Fruit fly (Drosophila melanogaster) whole organism, prepupa: Measurements from ENCODE around the gene CG16813.

Experiments used
- Blimp-1 ChIP-seq: fragments of 200-800 bp; sonication (Bioruptor generic); optimal IDR thresholded peaks from 3 replicates; lab custom pipeline; 2017; ENCODE audit warnings: missing biosample characterization, missing genetic modification characterization, mild to moderate bottlenecking, moderate library complexity, missing genetic modification reagents
- CG10631 ChIP-seq: fragments of 200-800 bp; sonication (Bioruptor generic); optimal IDR thresholded peaks from 2 replicates; lab custom pipeline; 2016; ENCODE audit warnings: missing biosample characterization, missing genetic modification characterization
- CG10669 ChIP-seq: fragments of 200-800 bp; sonication (Bioruptor generic); optimal IDR thresholded peaks from 3 replicates; lab custom pipeline; 2018; ENCODE audit warnings: missing biosample characterization, mild to moderate bottlenecking, missing genetic modification characterization, moderate library complexity
- CG11294 ChIP-seq: fragments of 200-800 bp; sonication (Bioruptor generic); IDR thresholded peaks from 2 replicates; pipeline ENCODE4 v1.3.6; 2022; ENCODE audit warnings: missing biosample characterization, missing genetic modification characterization
- CG11762 ChIP-seq: fragments of 200-800 bp; sonication (Bioruptor generic); optimal IDR thresholded peaks from 3 replicates; lab custom pipeline; 2016; ENCODE audit warnings: missing biosample characterization, missing genetic modification characterization; ENCODE audit not compliant: insufficient read depth
- CG11902 ChIP-seq: fragments of 200-800 bp; sonication (Bioruptor generic); optimal IDR thresholded peaks from 3 replicates; lab custom pipeline; 2016; ENCODE audit warnings: missing biosample characterization, missing genetic modification characterization
- CG15336 ChIP-seq: fragments of 200-800 bp; sonication (Bioruptor generic); IDR thresholded peaks from 2 replicates; pipeline ENCODE4 v1.3.6; 2022; ENCODE audit warnings: missing biosample characterization, missing genetic modification characterization
- CG1621 ChIP-seq: fragments of 200-800 bp; sonication (Bioruptor generic); optimal IDR thresholded peaks from 3 replicates; lab custom pipeline; 2018; ENCODE audit warnings: missing biosample characterization, mild to moderate bottlenecking, missing genetic modification characterization
- CG31627 ChIP-seq: fragments of 200-800 bp; sonication (Bioruptor generic); optimal IDR thresholded peaks from 3 replicates; lab custom pipeline; 2016; ENCODE audit warnings: missing biosample characterization, missing genetic modification characterization
- CG3919 ChIP-seq: fragments of 200-800 bp; sonication (Bioruptor generic); optimal IDR thresholded peaks from 3 replicates; lab custom pipeline; 2016; ENCODE audit warnings: missing biosample characterization, missing genetic modification characterization
- CG6163 ChIP-seq: fragments of 200-800 bp; sonication (Bioruptor generic); IDR thresholded peaks from 3 replicates; pipeline ENCODE4 v1.3.6; 2022; ENCODE audit warnings: missing biosample characterization, missing genetic modification characterization
- CG6792 ChIP-seq: fragments of 200-800 bp; sonication (Bioruptor generic); optimal IDR thresholded peaks from 3 replicates; lab custom pipeline; 2016; ENCODE audit warnings: missing biosample characterization, missing genetic modification characterization
- CG6808 ChIP-seq: fragments of 200-800 bp; sonication (Bioruptor generic); optimal IDR thresholded peaks from 3 replicates; lab custom pipeline; 2017; ENCODE audit warnings: missing biosample characterization, missing genetic modification characterization, mild to moderate bottlenecking, moderate library complexity, missing genetic modification reagents
- CG9139 ChIP-seq: fragments of 200-800 bp; sonication (Bioruptor generic); optimal IDR thresholded peaks from 3 replicates; lab custom pipeline; 2017; ENCODE audit warnings: missing biosample characterization, mild to moderate bottlenecking, missing genetic modification characterization
- Ets21C ChIP-seq: fragments of 200-800 bp; sonication (Bioruptor generic); optimal IDR thresholded peaks from 3 replicates; lab custom pipeline; 2016; ENCODE audit warnings: missing biosample characterization, missing genetic modification characterization
- Ets96B ChIP-seq: fragments of 200-800 bp; optimal IDR thresholded peaks from 2 replicates; lab custom pipeline; 2019; ENCODE audit warnings: missing biosample characterization, mild to moderate bottlenecking, missing genetic modification characterization, moderate library complexity
- Hr38 ChIP-seq: sonication (Bioruptor generic); optimal IDR thresholded peaks from 2 replicates; lab custom pipeline; 2016; ENCODE audit warnings: missing biosample characterization, missing genetic modification characterization
- Hr39 ChIP-seq: fragments of 200-800 bp; sonication (Bioruptor generic); optimal IDR thresholded peaks from 2 replicates; lab custom pipeline; 2016; ENCODE audit warnings: missing biosample characterization, missing genetic modification characterization
- Hr4 ChIP-seq: fragments of 200-800 bp; sonication (Bioruptor generic); optimal IDR thresholded peaks from 3 replicates; lab custom pipeline; 2016; ENCODE audit warnings: missing biosample characterization, missing genetic modification characterization
- Met ChIP-seq: fragments of 200-800 bp; sonication (Bioruptor generic); optimal IDR thresholded peaks from 3 replicates; lab custom pipeline; 2016; ENCODE audit warnings: missing biosample characterization, missing genetic modification characterization
- Smox ChIP-seq: fragments of 200-800 bp; sonication (Bioruptor generic); optimal IDR thresholded peaks from 3 replicates; lab custom pipeline; 2016; ENCODE audit warnings: missing biosample characterization, missing genetic modification characterization
- Sox102F ChIP-seq: fragments of 200-800 bp; sonication (Bioruptor generic); optimal IDR thresholded peaks from 2 replicates; lab custom pipeline; 2016; ENCODE audit warnings: missing biosample characterization, mild to moderate bottlenecking, missing genetic modification characterization
- dsx ChIP-seq: fragments of 200-800 bp; optimal IDR thresholded peaks from 3 replicates; lab custom pipeline; 2019; ENCODE audit warnings: missing biosample characterization, mild to moderate bottlenecking, missing genetic modification characterization, moderate library complexity; ENCODE audit not compliant: poor library complexity, severe bottlenecking
- fd59A ChIP-seq: fragments of 200-800 bp; sonication (Bioruptor generic); optimal IDR thresholded peaks from 2 replicates; lab custom pipeline; 2017; ENCODE audit warnings: missing biosample characterization, mild to moderate bottlenecking, missing genetic modification characterization, missing genetic modification reagents
- fd85E ChIP-seq: fragments of 200-800 bp; sonication (Bioruptor generic); optimal IDR thresholded peaks from 3 replicates; lab custom pipeline; 2016; ENCODE audit warnings: missing biosample characterization, missing genetic modification characterization
- fkh ChIP-seq: fragments of 200-800 bp; sonication (Bioruptor generic); optimal IDR thresholded peaks from 3 replicates; lab custom pipeline; 2017; ENCODE audit warnings: missing biosample characterization, mild to moderate bottlenecking, missing genetic modification characterization, moderate library complexity
- spab ChIP-seq: fragments of 200-800 bp; sonication (Bioruptor generic); optimal IDR thresholded peaks from 2 replicates; lab custom pipeline; 2017; ENCODE audit warnings: missing biosample characterization, mild to moderate bottlenecking, missing genetic modification characterization, missing genetic modification reagents
- svp ChIP-seq: fragments of 200-800 bp; sonication (Bioruptor generic); peaks from one replicate; lab custom pipeline; 2016; ENCODE audit warnings: missing biosample characterization, missing genetic modification characterization
- vri ChIP-seq: fragments of 200-800 bp; sonication (Bioruptor generic); optimal IDR thresholded peaks from 3 replicates; lab custom pipeline; 2016; ENCODE audit warnings: missing biosample characterization, mild to moderate bottlenecking, missing genetic modification characterization

Gene CG16813

dm6 chr2L:13231739-13232138, 4.4 kb downstream of the CG16813 start, which contains the start of gene Prosalpha6T:
TSS of gene Prosalpha6T (plus strand) at chr2L:13232039.
- no peak for TF ChIP-seq Met (GFP tag; lab: Kevin White, UChicago)
- no peak for TF ChIP-seq CG10631 (GFP tag; lab: Kevin White, UChicago)
- TF ChIP-seq, all 60 proteins: peak for 0

dm6 chr2L:13234610-13235489, 7.5 kb downstream of the CG16813 start, which contains the start of gene Mabi:
TSS of gene Mabi (minus strand) at chr2L:13234660.
- TF ChIP-seq CG1621: no peak

dm6 chr2L:13236194-13236593, 8.9 kb downstream of the CG16813 start, which contains the start of gene Jhbp14:
TSS of gene Jhbp14 (plus strand) at chr2L:13236494.
- no peak for TF ChIP-seq Blimp-1
- no peak for TF ChIP-seq Hr39
- TF ChIP-seq CG9139 (GFP tag; lab: Kevin White, UChicago): no peak
- no peak for TF ChIP-seq vri (GFP tag; lab: Kevin White, UChicago)
- no peak for TF ChIP-seq dsx (GFP tag; lab: Kevin White, UChicago)
- TF ChIP-seq Hr38: no peak
- no peak for TF ChIP-seq CG10669 (GFP tag; lab: Kevin White, UChicago)
- TF ChIP-seq, all 60 proteins: peak for 0

dm6 chr2L:13239689-13240088, 12.4 kb downstream of the CG16813 start, which contains the start of gene Jhbp13:
TSS of gene Jhbp13 (plus strand) at chr2L:13239989.
- TF ChIP-seq CG11762 (GFP tag; lab: Kevin White, UChicago) (no peak), fd85E (GFP tag; lab: Kevin White, UChicago) (no peak), CG3919 (GFP tag; lab: Kevin White, UChicago) (no peak), CG6163 (GFP tag; lab: Robert Waterston, UW) (no peak), CG6792 (no peak), CG15336 (no peak), Sox102F (GFP tag; lab: Kevin White, UChicago) (no peak), CG11294 (no peak), svp (GFP tag; lab: Kevin White, UChicago) (no peak), CG11902 (GFP tag; lab: Kevin White, UChicago) (no peak), CG10669 (GFP tag; lab: Kevin White, UChicago) (no peak), Met (GFP tag; lab: Kevin White, UChicago) (no peak), CG6808 (GFP tag; lab: Kevin White, UChicago) (no peak), CG10631 (GFP tag; lab: Kevin White, UChicago) (no peak), Smox (GFP tag; lab: Kevin White, UChicago) (no peak), Hr4 (no peak), fd59A (GFP tag; lab: Kevin White, UChicago) (no peak), spab (GFP tag; lab: Kevin White, UChicago) (no peak), fkh (GFP tag; lab: Kevin White, UChicago) (no peak)

- TF ChIP-seq fd85E (GFP tag; lab: Kevin White, UChicago) (no peak), svp (GFP tag; lab: Kevin White, UChicago) (peak; percentile 17), vri (GFP tag; lab: Kevin White, UChicago) (no peak), Ets21C (no peak), CG31627 (GFP tag; lab: Kevin White, UChicago) (no peak), Ets96B (tag; lab: Kevin White, UChicago) (no peak)
Observed at dm6 chr2L:13244759-13245308, 17.5 kb downstream of the CG16813 start.
